Worm (Caenorhabditis elegans) whole organism, dauer: ENCODE measurements around the gene clec-24.

ENCODE experiments used
- unc-62 ChIP-seq: sonication (generic microtip); optimal IDR thresholded peaks from 2 replicates; lab custom pipeline; 2017; ENCODE audit warnings: missing biosample characterization, missing genetic modification reagents, missing genetic modification characterization

The clec-24 gene

ce11 chrV:16893440-16893839 lies 31.6 kb downstream of the clec-24 start, which contains the start of gene F09C6.15:
TSS of gene F09C6.15 (plus strand) at chrV:16893740.
- no peak for TF ChIP-seq unc-62

ce11 chrV:16899355-16899754 lies 37.5 kb downstream of the clec-24 start, which contains the start of gene fbxa-45:
TSS of gene fbxa-45 (minus strand) at chrV:16899455.
- TF ChIP-seq unc-62 = no peak

- TF ChIP-seq unc-62 = no peak
Measured at ce11 chrV:16902726-16903125, 40.9 kb downstream of the clec-24 start, which contains the start of gene srd-68. TSS of gene srd-68 (minus strand) at chrV:16902826.

- TF ChIP-seq unc-62 = no peak
Measured at ce11 chrV:16904612-16905011, 42.8 kb downstream of the clec-24 start, which contains the start of gene nhr-262. TSS of gene nhr-262 (plus strand) at chrV:16904912.

ce11 chrV:16909871-16910270 lies 48.1 kb downstream of the clec-24 start, which contains the start of gene F09C6.16:
TSS of gene F09C6.16 (minus strand) at chrV:16909971.
- TF ChIP-seq unc-62 = no peak

- no peak for TF ChIP-seq unc-62
Measured at ce11 chrV:16910864-16911263, 49.1 kb downstream of the clec-24 start.

ce11 chrV:16911294-16911693 lies 49.5 kb downstream of the clec-24 start:
- TF ChIP-seq unc-62 = no peak

ce11 chrV:16911934-16912333 lies 50.1 kb downstream of the clec-24 start, which contains the start of gene nhr-116:
TSS of gene nhr-116 (plus strand) at chrV:16912234.
- TF ChIP-seq unc-62 = no peak
